Fruit fly (Drosophila melanogaster) whole organism, embryonic: ENCODE results near the gene Atg2.

ENCODE experiments used
- ATbp ChIP-seq: fragments of 200-800 bp; sonication (Bioruptor generic); optimal IDR thresholded peaks from 2 replicates; lab custom pipeline; 2017; ENCODE audit warnings: missing biosample characterization, mild to moderate bottlenecking, missing genetic modification characterization, missing genetic modification reagents
- Abd-B ChIP-seq: fragments of 200-800 bp; sonication (Bioruptor generic); optimal IDR thresholded peaks from 2 replicates; lab custom pipeline; 2018; ENCODE audit warnings: missing biosample characterization, mild to moderate bottlenecking, missing genetic modification characterization, moderate library complexity
- Asciz ChIP-seq: fragments of 200-800 bp; sonication (Bioruptor generic); optimal IDR thresholded peaks from 2 replicates; lab custom pipeline; 2017; ENCODE audit warnings: missing biosample characterization, mild to moderate bottlenecking, missing genetic modification characterization, missing genetic modification reagents
- Bgb ChIP-seq: fragments of 200-800 bp; sonication (Bioruptor generic); IDR thresholded peaks from 2 replicates; pipeline ENCODE4 v1.3.6; 2022; ENCODE audit warnings: missing biosample characterization, missing genetic modification characterization; ENCODE audit not compliant: partially characterized antibody
- Blimp-1 ChIP-seq: fragments of 200-800 bp; sonication (Bioruptor generic); optimal IDR thresholded peaks from 3 replicates; lab custom pipeline; 2018; ENCODE audit warnings: missing biosample characterization, missing genetic modification characterization, mild to moderate bottlenecking, moderate library complexity, missing genetic modification reagents
- CG10147 ChIP-seq: fragments of 200-800 bp; sonication (Bioruptor generic); optimal IDR thresholded peaks from 2 replicates; lab custom pipeline; 2019; ENCODE audit warnings: missing biosample characterization, mild to moderate bottlenecking, missing genetic modification characterization, moderate library complexity
- CG10959 ChIP-seq: fragments of 200-800 bp; sonication (Bioruptor generic); IDR thresholded peaks from 2 replicates; pipeline ENCODE4 v1.3.6; 2022; ENCODE audit warnings: missing biosample characterization, missing genetic modification characterization
- CG11723 ChIP-seq: fragments of 200-800 bp; sonication (Bioruptor generic); optimal IDR thresholded peaks from 2 replicates; lab custom pipeline; 2017; ENCODE audit warnings: missing biosample characterization, mild to moderate bottlenecking, missing genetic modification characterization
- CG12744 ChIP-seq: fragments of 200-800 bp; sonication (Bioruptor generic); optimal IDR thresholded peaks from 2 replicates; lab custom pipeline; 2016; ENCODE audit warnings: missing biosample characterization, missing genetic modification characterization
- CG13287 ChIP-seq: fragments of 200-800 bp; sonication (Bioruptor generic); IDR thresholded peaks from 2 replicates; pipeline ENCODE4 v1.3.6; 2022; ENCODE audit warnings: missing biosample characterization, missing genetic modification characterization; ENCODE audit not compliant: partially characterized antibody
- CG13296 ChIP-seq: fragments of 200-800 bp; sonication (Bioruptor generic); optimal IDR thresholded peaks from 3 replicates; lab custom pipeline; 2018; ENCODE audit warnings: missing biosample characterization, mild to moderate bottlenecking, missing genetic modification characterization
- CG13775 ChIP-seq: fragments of 200-800 bp; sonication (Bioruptor generic); optimal IDR thresholded peaks from 3 replicates; lab custom pipeline; 2017; ENCODE audit warnings: missing biosample characterization, mild to moderate bottlenecking, missing genetic modification characterization
- CG14667 ChIP-seq: fragments of 200-800 bp; sonication (Bioruptor generic); IDR thresholded peaks from 2 replicates; pipeline ENCODE4 v1.3.6; 2022; ENCODE audit warnings: missing biosample characterization, missing genetic modification characterization
- CG14860 ChIP-seq: fragments of 200-800 bp; sonication (Bioruptor generic); IDR thresholded peaks from 3 replicates; pipeline ENCODE4 v1.3.6; 2022; ENCODE audit warnings: missing biosample characterization, missing genetic modification characterization; ENCODE audit not compliant: partially characterized antibody
- CG17385 ChIP-seq: fragments of 200-800 bp; sonication (Bioruptor generic); optimal IDR thresholded peaks from 3 replicates; lab custom pipeline; 2018; ENCODE audit warnings: missing biosample characterization, mild to moderate bottlenecking, missing genetic modification characterization
- CG17568 ChIP-seq: fragments of 200-800 bp; sonication (Bioruptor generic); optimal IDR thresholded peaks from 2 replicates; lab custom pipeline; 2018; ENCODE audit warnings: missing biosample characterization, mild to moderate bottlenecking, missing genetic modification characterization, moderate library complexity
- CG34376 ChIP-seq: fragments of 200-800 bp; sonication (Bioruptor generic); optimal IDR thresholded peaks from 2 replicates; lab custom pipeline; 2018; ENCODE audit warnings: missing biosample characterization, mild to moderate bottlenecking, missing genetic modification characterization
- CG34422 ChIP-seq: fragments of 200-800 bp; sonication (Bioruptor generic); IDR thresholded peaks from 3 replicates; pipeline ENCODE4 v1.3.6; 2022; ENCODE audit warnings: missing biosample characterization, missing genetic modification characterization
- CG5953 ChIP-seq: fragments of 200-800 bp; sonication (Bioruptor generic); IDR thresholded peaks from 2 replicates; pipeline ENCODE4 v1.3.6; 2022; ENCODE audit warnings: missing biosample characterization, missing genetic modification characterization
- CG6683 ChIP-seq: fragments of 200-800 bp; sonication (Bioruptor generic); optimal IDR thresholded peaks from 2 replicates; lab custom pipeline; 2017; ENCODE audit warnings: missing biosample characterization, mild to moderate bottlenecking, missing genetic modification characterization, missing genetic modification reagents
- CG6689 ChIP-seq: fragments of 200-800 bp; sonication (Bioruptor generic); IDR thresholded peaks from 2 replicates; pipeline ENCODE4 v1.3.6; 2022; ENCODE audit warnings: missing biosample characterization, missing genetic modification characterization
- CG7745 ChIP-seq: fragments of 200-800 bp; sonication (Bioruptor generic); optimal IDR thresholded peaks from 2 replicates; lab custom pipeline; 2018; ENCODE audit warnings: missing biosample characterization, mild to moderate bottlenecking, missing genetic modification characterization, moderate library complexity
- Dip3 ChIP-seq: fragments of 200-800 bp; sonication (Bioruptor generic); optimal IDR thresholded peaks from 3 replicates; lab custom pipeline; 2016; ENCODE audit warnings: missing biosample characterization, missing genetic modification characterization
- Ets65A ChIP-seq: fragments of 200-800 bp; sonication (Bioruptor generic); peaks from one replicate; lab custom pipeline; 2016; ENCODE audit warnings: missing biosample characterization, missing genetic modification characterization
- HLH3B ChIP-seq: fragments of 200-800 bp; sonication (Bioruptor generic); IDR thresholded peaks from 2 replicates; pipeline ENCODE4 v1.3.6; 2022; ENCODE audit warnings: missing biosample characterization, missing genetic modification characterization
- HLH54F ChIP-seq: fragments of 200-800 bp; sonication (Bioruptor generic); optimal IDR thresholded peaks from 3 replicates; lab custom pipeline; 2016; ENCODE audit warnings: missing biosample characterization, missing genetic modification characterization
- Kr ChIP-seq: fragments of 200-800 bp; sonication (Bioruptor generic); optimal IDR thresholded peaks from 2 replicates; lab custom pipeline; 2017; ENCODE audit warnings: missing biosample characterization, mild to moderate bottlenecking, missing genetic modification characterization
- Meics ChIP-seq: fragments of 200-800 bp; sonication (Bioruptor generic); optimal IDR thresholded peaks from 2 replicates; lab custom pipeline; 2017; ENCODE audit warnings: missing biosample characterization, mild to moderate bottlenecking, missing genetic modification characterization
- Nf-YA ChIP-seq: fragments of 200-800 bp; sonication (Bioruptor generic); IDR thresholded peaks from 2 replicates; pipeline ENCODE4 v1.3.6; 2022; ENCODE audit warnings: missing biosample characterization, missing genetic modification characterization
- Optix ChIP-seq: fragments of 200-800 bp; sonication (Bioruptor generic); IDR thresholded peaks from 3 replicates; pipeline ENCODE4 v1.3.6; 2022; ENCODE audit warnings: missing biosample characterization, missing genetic modification characterization
- Poxn ChIP-seq: fragments of 200-800 bp; sonication (Bioruptor generic); IDR thresholded peaks from 2 replicates; pipeline ENCODE4 v1.3.6; 2022; ENCODE audit warnings: missing biosample characterization, missing genetic modification characterization
- Trl ChIP-seq, 3 experiments: fragments of >200 bp in 2 of 3; fragments of 200-800 bp in 1 of 3; sonication (Bioruptor generic) in 1 of 3; optimal IDR thresholded peaks; 2 replicates in 1 of 3; 3 replicates in 2 of 3; lab custom pipeline; 2016 to 2017; ENCODE audit warnings: missing biosample characterization in 1 of 3, missing genetic modification characterization in 1 of 3
- YL-1 ChIP-seq: fragments of 200-800 bp; sonication (Bioruptor generic); optimal IDR thresholded peaks from 3 replicates; lab custom pipeline; 2017; ENCODE audit warnings: missing biosample characterization, mild to moderate bottlenecking, missing genetic modification characterization
- btn ChIP-seq: fragments of 200-800 bp; sonication (Bioruptor generic); optimal IDR thresholded peaks from 2 replicates; lab custom pipeline; 2016; ENCODE audit warnings: missing biosample characterization, missing genetic modification characterization
- cwo ChIP-seq: fragments of 200-800 bp; sonication (Bioruptor generic); optimal IDR thresholded peaks from 3 replicates; lab custom pipeline; 2017; ENCODE audit warnings: missing biosample characterization, missing genetic modification characterization, mild to moderate bottlenecking, moderate library complexity, missing genetic modification reagents
- dati ChIP-seq: fragments of 200-800 bp; sonication (Bioruptor generic); IDR thresholded peaks from 2 replicates; pipeline ENCODE4 v1.3.6; 2022; ENCODE audit warnings: missing biosample characterization, missing genetic modification characterization
- dimm ChIP-seq: fragments of 200-800 bp; sonication (Bioruptor generic); IDR thresholded peaks from 2 replicates; pipeline ENCODE4 v1.3.6; 2022; ENCODE audit warnings: missing biosample characterization, missing genetic modification characterization
- ems ChIP-seq: fragments of 200-800 bp; sonication (Bioruptor generic); optimal IDR thresholded peaks from 3 replicates; lab custom pipeline; 2016; ENCODE audit warnings: missing biosample characterization, missing genetic modification characterization
- grn ChIP-seq: fragments of 200-800 bp; sonication (Bioruptor generic); optimal IDR thresholded peaks from 3 replicates; lab custom pipeline; 2017; ENCODE audit warnings: missing biosample characterization, missing genetic modification characterization
- gsb-n ChIP-seq: fragments of 200-800 bp; sonication (Bioruptor generic); optimal IDR thresholded peaks from 3 replicates; lab custom pipeline; 2018; ENCODE audit warnings: missing biosample characterization, mild to moderate bottlenecking, missing genetic modification characterization
- h ChIP-seq: fragments of >200 bp; optimal IDR thresholded peaks from 2 replicates; lab custom pipeline; 2017
- ind ChIP-seq: fragments of 200-800 bp; sonication (Bioruptor generic); optimal IDR thresholded peaks from 3 replicates; lab custom pipeline; 2016; ENCODE audit warnings: missing biosample characterization, missing genetic modification characterization
- kah ChIP-seq: fragments of 200-800 bp; sonication (Bioruptor generic); optimal IDR thresholded peaks from 2 replicates; lab custom pipeline; 2018; ENCODE audit warnings: missing biosample characterization, mild to moderate bottlenecking, missing genetic modification characterization
- mld ChIP-seq: fragments of 200-800 bp; sonication (Bioruptor generic); IDR thresholded peaks from 3 replicates; pipeline ENCODE4 v1.3.6; 2022; ENCODE audit warnings: missing biosample characterization, missing genetic modification characterization; ENCODE audit not compliant: partially characterized antibody
- oc ChIP-seq: fragments of 200-800 bp; sonication (Bioruptor generic); optimal IDR thresholded peaks from 2 replicates; lab custom pipeline; 2018; ENCODE audit warnings: missing biosample characterization, mild to moderate bottlenecking, missing genetic modification characterization, moderate library complexity
- psq ChIP-seq: fragments of 200-800 bp; sonication (Bioruptor generic); optimal IDR thresholded peaks from 2 replicates; lab custom pipeline; 2017; ENCODE audit warnings: missing biosample characterization, missing genetic modification characterization
- ro ChIP-seq: fragments of 200-800 bp; sonication (Bioruptor generic); IDR thresholded peaks from 2 replicates; pipeline ENCODE4 v1.3.6; 2022; ENCODE audit warnings: missing biosample characterization, missing genetic modification characterization
- row ChIP-seq: fragments of 200-800 bp; sonication (Bioruptor generic); IDR thresholded peaks from 3 replicates; pipeline ENCODE4 v1.3.6; 2022; ENCODE audit warnings: missing biosample characterization, missing genetic modification characterization
- ssp ChIP-seq: fragments of 200-800 bp; sonication (Bioruptor generic); IDR thresholded peaks from 2 replicates; pipeline ENCODE4 v1.3.6; 2022; ENCODE audit warnings: missing biosample characterization, missing genetic modification characterization
- ttk ChIP-seq: fragments of 200-800 bp; sonication (Bioruptor generic); IDR thresholded peaks from 2 replicates; pipeline ENCODE4 v2.1.2; 2022; ENCODE audit warnings: missing biosample characterization, missing genetic modification characterization
- tx ChIP-seq: fragments of 200-800 bp; sonication (Bioruptor generic); optimal IDR thresholded peaks from 2 replicates; lab custom pipeline; 2016; ENCODE audit warnings: missing biosample characterization, missing genetic modification characterization

Atg2 gene

DNA sequence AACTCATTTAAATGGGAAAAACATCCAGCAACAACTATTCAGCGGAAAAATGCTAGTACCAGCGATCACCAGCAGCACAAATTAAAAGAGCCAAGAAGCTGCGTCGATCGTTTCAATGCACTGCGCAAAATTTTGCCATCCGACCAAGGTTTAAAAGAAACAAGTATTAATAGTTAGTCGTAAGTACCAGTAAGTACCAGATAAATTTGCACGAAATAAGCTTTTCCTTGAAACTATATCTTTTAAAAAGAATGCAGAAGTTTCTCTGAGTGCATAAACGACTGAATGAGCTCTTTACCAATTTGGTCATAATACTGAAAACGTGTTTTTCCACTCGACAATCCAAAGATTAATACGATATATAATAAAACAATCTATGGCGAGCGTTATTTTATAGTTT lies 40.9 kb upstream of the Atg2 start (continued):
- TF ChIP-seq Abd-B, result peak; percentile 79
- TF ChIP-seq YL-1 (GFP tag; lab: Kevin White, UChicago), result no peak
- TF ChIP-seq h (lab: Kevin White, UChicago), result no peak
- TF ChIP-seq ATbp (GFP tag; lab: Kevin White, UChicago), result peak; percentile 24
- no peak for TF ChIP-seq ssp (GFP tag; lab: Robert Waterston, UW)
- peak; percentile 63 for TF ChIP-seq CG17385
- TF ChIP-seq CG12744 (GFP tag; lab: Kevin White, UChicago), result peak; percentile 45
- TF ChIP-seq kah (GFP tag; lab: Kevin White, UChicago), result no peak
- no peak for TF ChIP-seq Trl (optimal IDR thresholded peaks at IDR 0.05; lab: Kevin White, UChicago)
- peak; percentile 49 for TF ChIP-seq Trl (GFP tag; optimal IDR thresholded peaks at IDR 0.05; lab: Kevin White, UChicago)
- TF ChIP-seq CG14667 (GFP tag; lab: Robert Waterston, UW), result peak; percentile 57
- peak; percentile 21 for TF ChIP-seq CG17568
- no peak for TF ChIP-seq CG13287 (GFP tag; lab: Robert Waterston, UW)
- TF ChIP-seq Blimp-1 (GFP tag; lab: Kevin White, UChicago), result peak; percentile 64
- peak; percentile 65 for TF ChIP-seq ttk (GFP tag; lab: Robert Waterston, UW)
- peak; percentile 20 for TF ChIP-seq oc (tag; lab: Kevin White, UChicago)
- peak; percentile 97 for TF ChIP-seq Ets65A
- TF ChIP-seq CG34376, result no peak
- peak; percentile 57; the same call in 1 of the 2 replicates for TF ChIP-seq HLH3B
- TF ChIP-seq mld (GFP tag; lab: Robert Waterston, UW), result no peak
- peak; percentile 47 for TF ChIP-seq cwo (GFP tag; lab: Kevin White, UChicago)
- TF ChIP-seq gsb-n (tag; lab: Kevin White, UChicago), result no peak
- peak; percentile 53; the same call in 1 of the 2 replicates for TF ChIP-seq Poxn (GFP tag; lab: Robert Waterston, UW)
- TF ChIP-seq Optix (GFP tag; lab: Robert Waterston, UW), result no peak
- TF ChIP-seq Kr (GFP tag; lab: Kevin White, UChicago), result no peak
- peak; percentile 71 for TF ChIP-seq tx
- no peak for TF ChIP-seq grn
- no peak for TF ChIP-seq CG5953 (GFP tag; lab: Robert Waterston, UW)
- TF ChIP-seq row (GFP tag; lab: Robert Waterston, UW), result peak; percentile 78
- TF ChIP-seq CG7745 (tag; lab: Kevin White, UChicago), result no peak
- TF ChIP-seq HLH54F (GFP tag; lab: Kevin White, UChicago), result peak; percentile 69
- TF ChIP-seq btn (GFP tag; lab: Kevin White, UChicago), result no peak
- peak; percentile 50 for TF ChIP-seq CG13775 (GFP tag; lab: Kevin White, UChicago)
- TF ChIP-seq ind (GFP tag; lab: Kevin White, UChicago), result peak; percentile 75
- TF ChIP-seq Nf-YA (GFP tag; lab: Robert Waterston, UW), result peak; percentile 63
- TF ChIP-seq Bgb (GFP tag; lab: Robert Waterston, UW), result no peak
- peak; percentile 58; the same call in 1 of the 2 replicates for TF ChIP-seq ro (GFP tag; lab: Robert Waterston, UW)
- no peak for TF ChIP-seq dimm (GFP tag; lab: Robert Waterston, UW)
- TF ChIP-seq ems (GFP tag; lab: Kevin White, UChicago), result peak; percentile 67
- TF ChIP-seq CG6689 (GFP tag; lab: Robert Waterston, UW), result peak; percentile 68
- no peak for TF ChIP-seq psq
- TF ChIP-seq CG11723 (GFP tag; lab: Kevin White, UChicago), result peak; percentile 19
- TF ChIP-seq CG6683, result peak; percentile 17
- TF ChIP-seq CG14860 (GFP tag; lab: Robert Waterston, UW), result no peak
- TF ChIP-seq Meics, result peak; percentile 70
- peak; percentile 50 for TF ChIP-seq CG10147 (GFP tag; lab: Kevin White, UChicago)
- no peak for TF ChIP-seq CG13296 (GFP tag; lab: Kevin White, UChicago)
- 0 out of 2 replicates have a peak, but pooled peaks have one; percentile 13 for TF ChIP-seq CG10959 (GFP tag; lab: Robert Waterston, UW)
- TF ChIP-seq dati, result 0 out of 2 replicates have a peak, but pooled peaks have one; percentile 15
- TF ChIP-seq Dip3 (GFP tag; lab: Kevin White, UChicago), result peak; percentile 49
- 0 out of 3 replicates have a peak, but pooled peaks have one; percentile 20 for TF ChIP-seq CG34422 (GFP tag; lab: Robert Waterston, UW)
- TF ChIP-seq Asciz (GFP tag; lab: Kevin White, UChicago), result no peak
